Worm (Caenorhabditis elegans) whole organism, midembryonic: ENCODE measurements around the gene fbxa-43.

Experiments used
- med-1 ChIP-seq: sonication (generic microtip); optimal IDR thresholded peaks from 2 replicates; lab custom pipeline; 2017; ENCODE audit warnings: missing genetic modification characterization, mild to moderate bottlenecking, missing compliant biosample characterization, antibody characterized with exemption, missing genetic modification reagents; ENCODE audit not compliant: insufficient read depth
- ref-1 ChIP-seq: fragments of 200-800 bp; sonication (Bioruptor generic); conservative IDR thresholded peaks from 2 replicates; pipeline ENCODE4 v1.3.6; 2022; ENCODE audit warnings: missing genetic modification reagents, missing genetic modification characterization, missing compliant biosample characterization

DNA sequence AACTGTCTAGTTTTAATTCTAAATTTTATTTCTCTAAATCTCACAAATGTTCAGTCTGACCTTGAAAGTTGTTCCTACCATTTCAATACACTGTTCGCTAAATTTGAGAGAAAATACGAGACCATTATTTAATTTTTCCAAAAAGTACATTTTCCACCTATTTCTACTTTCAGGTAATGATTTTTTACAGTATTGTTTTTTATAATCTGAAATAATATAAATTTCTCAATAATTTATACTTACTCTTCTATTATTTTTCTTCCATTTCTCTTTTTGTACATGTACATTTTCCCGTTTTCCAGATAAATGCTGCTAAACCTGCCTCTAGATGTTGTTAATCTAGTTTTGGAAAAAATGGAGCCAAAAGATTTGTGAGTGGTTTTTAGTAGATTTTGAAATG is 31.4 kb downstream of the fbxa-43 start, which contains the start of gene fbxa-62:
- TF ChIP-seq ref-1 (GFP tag; lab: Robert Waterston, UW): no peak
- TF ChIP-seq med-1: no peak
